Worm (Caenorhabditis elegans): ENCODE measurements around the gene oef-1.

The oef-1 gene

DNA sequence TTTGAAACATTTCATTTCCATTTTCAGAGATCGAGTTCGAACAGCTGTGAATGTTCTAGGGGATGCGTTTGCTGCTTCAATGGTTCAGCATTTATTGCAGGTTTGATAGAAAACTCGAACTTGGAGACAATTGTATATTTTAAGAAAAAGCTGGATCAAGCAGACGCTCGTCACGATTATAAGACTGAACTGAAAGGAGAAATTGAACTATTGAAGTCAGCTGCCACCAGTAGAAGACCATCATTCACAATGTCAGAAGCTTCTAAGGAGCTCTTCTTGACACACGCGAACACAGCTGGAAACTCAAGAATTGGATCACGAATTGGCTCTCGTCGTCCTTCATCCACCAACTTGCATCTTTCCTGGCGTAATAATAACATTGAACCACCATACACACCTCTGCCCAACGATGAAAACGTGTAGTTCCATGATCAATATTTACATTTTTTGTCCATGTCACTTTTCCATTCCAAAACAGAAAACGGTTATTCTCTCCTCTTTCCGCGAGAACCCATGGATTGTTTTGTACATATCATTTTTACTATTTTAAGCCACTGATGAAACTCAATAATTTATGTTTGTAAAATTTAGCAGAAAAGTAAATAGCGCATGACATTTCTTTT, 42.2 kb upstream of the oef-1 start:
- TF ChIP-seq ceh-39 (tag; optimal IDR thresholded peaks at IDR 0.05) = no peak
- no peak for TF ChIP-seq unc-39 (tag; optimal IDR thresholded peaks at IDR 0.05)
- no peak for TF ChIP-seq elt-1 (tag; optimal IDR thresholded peaks at IDR 0.05; ENCODE audit: borderline replicate concordance, insufficient read depth)
- no peak for TF ChIP-seq nhr-12 (tag; optimal IDR thresholded peaks at IDR 0.05)
- no peak for TF ChIP-seq bed-3 (GFP tag; optimal IDR thresholded peaks at IDR 0.05)
- no peak for TF ChIP-seq ceh-43 (GFP tag; optimal IDR thresholded peaks at IDR 0.05)
- TF ChIP-seq elt-3 (tag; optimal IDR thresholded peaks at IDR 0.05) = no peak
- TF ChIP-seq cnd-1 (tag; optimal IDR thresholded peaks at IDR 0.05) = no peak

DNA sequence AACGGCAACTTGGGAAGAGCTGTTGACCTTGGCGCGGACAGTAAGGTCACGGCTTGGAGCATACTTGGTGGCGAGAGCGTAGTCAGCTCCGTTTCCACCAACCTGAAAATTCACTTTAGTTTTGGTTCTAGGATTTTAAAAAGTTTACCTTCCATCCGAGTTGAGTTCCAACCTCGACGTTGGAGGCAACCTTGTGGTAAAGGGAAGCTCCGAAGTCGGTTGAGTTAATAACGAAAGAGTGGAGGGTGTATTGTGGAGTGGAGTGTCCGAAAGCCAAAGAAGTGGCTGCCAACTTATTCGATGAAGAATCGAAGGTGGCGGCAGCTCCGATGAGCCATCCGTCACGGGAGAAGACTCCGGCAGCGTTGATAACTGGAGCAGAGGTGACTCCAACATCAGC, 41.5 kb upstream of the oef-1 start:
- TF ChIP-seq M03D4.4 (tag; optimal IDR thresholded peaks at IDR 0.05) = no peak
- TF ChIP-seq unc-120 (tag; optimal IDR thresholded peaks at IDR 0.05; ENCODE audit: poor library complexity, severe bottlenecking) = no peak
- no peak for TF ChIP-seq sptf-1 (tag; optimal IDR thresholded peaks at IDR 0.05)
- TF ChIP-seq elt-3 (tag; optimal IDR thresholded peaks at IDR 0.05) = no peak
- no peak for TF ChIP-seq drap-1 (GFP tag; optimal IDR thresholded peaks at IDR 0.05)
- no peak for TF ChIP-seq nhr-12 (tag; optimal IDR thresholded peaks at IDR 0.05)
- no peak for TF ChIP-seq ces-1 (GFP tag; optimal IDR thresholded peaks at IDR 0.05)
- TF ChIP-seq flh-1 (GFP tag; optimal IDR thresholded peaks at IDR 0.05) = no peak
- TF ChIP-seq nhr-237 (tag; optimal IDR thresholded peaks at IDR 0.05) = no peak
- no peak for TF ChIP-seq mls-2 (tag; optimal IDR thresholded peaks at IDR 0.05)
- TF ChIP-seq pha-4 (tag; optimal IDR thresholded peaks at IDR 0.05) = no peak

DNA sequence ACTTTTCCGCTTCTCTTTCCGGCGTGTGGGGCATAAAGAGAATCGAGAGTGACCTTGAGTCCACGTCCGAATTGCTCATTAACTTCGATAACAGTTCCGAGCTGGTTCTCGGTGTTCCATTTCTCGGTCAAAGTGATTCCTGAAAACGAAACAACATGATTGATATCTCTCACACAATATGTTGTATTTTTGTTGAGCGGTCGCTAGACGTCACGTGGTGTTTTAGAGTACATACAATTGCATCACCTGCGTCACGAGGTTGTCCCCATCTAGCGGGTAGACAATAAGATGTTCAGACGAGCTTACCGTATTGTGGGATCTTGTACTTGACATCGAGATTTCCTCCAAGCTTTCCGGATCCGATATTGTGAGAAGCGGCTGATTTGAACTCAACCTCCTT, 40.9 kb upstream of the oef-1 start:
- TF ChIP-seq nhr-237 (tag; optimal IDR thresholded peaks at IDR 0.05) (no peak), flh-1 (GFP tag; optimal IDR thresholded peaks at IDR 0.05) (no peak), bed-3 (GFP tag; optimal IDR thresholded peaks at IDR 0.05) (no peak), ceh-39 (tag; optimal IDR thresholded peaks at IDR 0.05) (no peak), lin-32 (GFP tag; optimal IDR thresholded peaks at IDR 0.05) (no peak)

DNA sequence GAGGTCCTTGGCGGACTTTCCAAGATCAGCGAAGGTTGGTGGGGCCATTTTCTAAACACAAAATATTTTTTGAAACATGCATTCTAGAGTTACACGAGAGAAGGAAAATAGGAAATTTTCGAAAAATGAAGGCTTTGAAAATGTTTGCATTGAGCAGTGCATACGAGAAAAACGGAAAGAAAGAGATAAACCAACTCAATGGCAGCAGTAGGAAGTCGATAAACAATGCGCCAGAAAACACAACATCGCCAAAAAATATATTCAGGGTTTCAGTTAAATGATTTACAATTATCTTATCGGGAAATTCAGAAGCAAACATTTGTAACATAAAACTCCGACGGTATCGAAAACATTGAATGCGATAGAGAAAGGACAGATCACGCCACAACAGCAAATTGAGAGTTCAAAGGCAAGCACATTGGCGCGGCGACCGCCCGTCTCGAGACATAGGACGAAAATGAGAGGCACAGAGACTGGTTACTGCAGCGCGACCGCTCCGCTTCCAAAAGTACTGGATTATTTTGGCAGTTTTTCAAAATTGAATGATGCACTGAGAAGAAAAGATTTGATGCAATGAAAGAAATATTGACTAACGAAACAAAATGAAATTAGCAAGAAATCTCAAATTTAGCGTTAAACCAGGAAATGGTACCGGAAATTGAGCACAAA, 40.2 kb upstream of the oef-1 start, which contains the start of the genes vdac-1 and R05G6.5:
vdac-1 (minus strand) TSS at position 51 of the 669 bp plus-strand sequence.
R05G6.5 (plus strand) TSS at position 527 of the 669 bp plus-strand sequence.
- TF ChIP-seq unc-62 (GFP tag; optimal IDR thresholded peaks at IDR 0.05) (no peak), mep-1 (tag; optimal IDR thresholded peaks at IDR 0.05) (peak; percentile 47), hlh-1 (tag; optimal IDR thresholded peaks at IDR 0.05) (peak; percentile 14), nhr-237 (tag; optimal IDR thresholded peaks at IDR 0.05) (peak; percentile 72)

DNA sequence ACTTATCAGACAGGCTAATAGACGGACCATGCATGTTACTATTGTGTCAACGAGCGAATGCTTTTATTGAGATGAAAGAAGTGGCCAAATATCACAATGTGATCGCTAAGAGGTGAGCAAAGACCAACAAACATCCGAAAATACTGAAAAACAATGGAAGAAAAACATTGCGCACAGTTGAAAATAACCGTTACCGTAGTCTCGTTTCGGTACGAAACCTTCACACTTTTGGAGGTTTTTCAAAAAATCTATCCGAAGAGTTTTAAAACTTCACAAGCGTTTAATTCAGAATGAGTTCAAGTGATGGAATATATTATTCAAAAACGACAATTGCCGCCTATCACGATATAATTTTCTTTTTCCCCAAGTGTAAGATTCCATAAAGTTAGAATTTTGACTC, 39.4 kb upstream of the oef-1 start:
- TF ChIP-seq sptf-1 (tag; optimal IDR thresholded peaks at IDR 0.05) = no peak
- peak; percentile 73 for TF ChIP-seq lsy-2 (tag; optimal IDR thresholded peaks at IDR 0.05)

DNA sequence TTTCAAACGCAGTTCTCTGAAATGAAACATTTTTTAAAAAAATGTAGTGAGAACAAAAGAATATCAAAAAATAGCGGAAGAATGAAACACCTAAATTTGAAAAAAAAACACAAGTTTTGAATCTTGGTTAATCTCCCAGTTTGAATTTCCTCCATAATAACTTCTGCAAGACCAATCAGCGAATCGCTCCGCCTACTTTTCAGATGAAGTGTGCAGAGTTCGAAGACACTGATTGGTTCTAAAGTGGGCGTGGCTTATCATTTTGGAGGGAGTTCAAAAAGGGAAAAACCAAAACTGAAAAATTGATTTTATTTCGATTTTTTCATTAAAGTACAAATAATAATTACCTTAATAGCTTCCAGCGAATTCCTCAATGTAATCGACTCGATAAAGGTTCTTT, 37.4 kb upstream of the oef-1 start:
- TF ChIP-seq hlh-1 (tag; optimal IDR thresholded peaks at IDR 0.05) (no peak), ceh-39 (tag; optimal IDR thresholded peaks at IDR 0.05) (no peak), mep-1 (tag; optimal IDR thresholded peaks at IDR 0.05) (no peak), nhr-28 (tag; optimal IDR thresholded peaks at IDR 0.05) (no peak), mls-2 (tag; optimal IDR thresholded peaks at IDR 0.05) (no peak), elt-3 (tag; optimal IDR thresholded peaks at IDR 0.05) (no peak), flh-1 (GFP tag; optimal IDR thresholded peaks at IDR 0.05) (no peak), nhr-76 (tag; optimal IDR thresholded peaks at IDR 0.05) (no peak), sem-2 (GFP tag; optimal IDR thresholded peaks at IDR 0.05) (no peak), nhr-237 (tag; optimal IDR thresholded peaks at IDR 0.05) (no peak), M03D4.4 (tag; optimal IDR thresholded peaks at IDR 0.05) (no peak)

DNA sequence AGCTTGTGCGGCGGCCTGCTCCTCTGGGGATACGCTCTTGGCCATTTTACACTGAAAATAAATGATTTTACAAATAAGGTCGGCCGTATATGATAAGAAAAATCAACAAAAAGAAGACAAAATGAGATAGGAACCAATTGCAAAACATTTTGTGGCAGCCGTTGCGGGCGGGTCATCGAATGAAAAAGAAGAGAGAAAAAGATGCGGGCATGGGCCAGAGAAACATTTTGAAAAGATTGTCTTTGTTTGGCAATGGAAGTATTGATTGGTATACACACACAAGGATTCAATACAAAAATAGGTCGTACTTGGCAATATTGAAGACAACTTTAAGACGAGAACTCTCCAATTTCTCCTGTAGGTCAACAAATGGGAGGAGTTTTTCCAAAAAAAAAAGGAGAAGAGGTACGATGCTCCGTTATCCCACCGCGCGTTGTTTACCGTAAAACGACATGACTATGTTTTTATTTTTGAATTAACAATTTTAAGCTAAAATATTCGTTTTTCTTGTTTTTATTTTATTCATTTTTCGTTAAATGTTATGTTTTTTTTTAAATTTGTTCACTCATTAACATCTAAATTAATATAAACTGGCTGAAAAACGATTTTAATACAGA, 35.5 kb upstream of the oef-1 start, which contains the start of the genes plc-4 and R05G6.4:
plc-4 (minus strand) TSS at position 51 of the 617 bp plus-strand sequence.
R05G6.4 (plus strand) TSS at position 617 of the 617 bp plus-strand sequence.
- TF ChIP-seq lsy-2 (tag; optimal IDR thresholded peaks at IDR 0.05) = peak; percentile 18
- TF ChIP-seq unc-39 (tag; optimal IDR thresholded peaks at IDR 0.05) = no peak
- TF ChIP-seq drap-1 (GFP tag; optimal IDR thresholded peaks at IDR 0.05) = no peak
- peak; percentile 23 for TF ChIP-seq ces-1 (GFP tag; optimal IDR thresholded peaks at IDR 0.05)

Measured in whole organism, mixed stage, embryonic.